Fruit fly (Drosophila melanogaster): Measurements from ENCODE around the gene PGRP-SA.

- TF ChIP-seq CG9215 (GFP tag; IDR thresholded peaks at IDR 0.05) (no peak), E2f2 (GFP tag; IDR thresholded peaks at IDR 0.05) (no peak), NfI (GFP tag; optimal IDR thresholded peaks at IDR 0.05) (no peak), CG17385 (GFP tag; optimal IDR thresholded peaks at IDR 0.05) (no peak), Ets97D (GFP tag; optimal IDR thresholded peaks at IDR 0.05) (no peak), CG4820 (GFP tag; optimal IDR thresholded peaks at IDR 0.05) (no peak)
Measured at dm6 chrX:11520209-11520608, 41.2 kb upstream of the PGRP-SA start.
